Fruit fly (Drosophila melanogaster) whole organism, adult: ENCODE results near the gene dmrt93B.

Experiments used
- CG11617 ChIP-seq: fragments of 200-800 bp; sonication (Bioruptor generic); optimal IDR thresholded peaks from 2 replicates; lab custom pipeline; 2017; ENCODE audit warnings: mild to moderate bottlenecking, missing biosample characterization, missing genetic modification reagents, missing genetic modification characterization
- CG12768 ChIP-seq: fragments of 200-800 bp; sonication (Bioruptor generic); optimal IDR thresholded peaks from 2 replicates; lab custom pipeline; 2017; ENCODE audit warnings: missing biosample characterization, missing genetic modification characterization, mild to moderate bottlenecking, moderate library complexity, missing genetic modification reagents
- CG14711 ChIP-seq: fragments of 200-800 bp; sonication (Bioruptor generic); optimal IDR thresholded peaks from 2 replicates; lab custom pipeline; 2018; ENCODE audit warnings: missing biosample characterization, mild to moderate bottlenecking, missing genetic modification characterization, moderate library complexity
- CG1620 ChIP-seq: fragments of 200-800 bp; sonication (Bioruptor generic); optimal IDR thresholded peaks from 2 replicates; lab custom pipeline; 2016; ENCODE audit warnings: missing biosample characterization, missing genetic modification characterization
- CG33017 ChIP-seq: fragments of 200-800 bp; sonication (Bioruptor generic); optimal IDR thresholded peaks from 2 replicates; lab custom pipeline; 2018; ENCODE audit warnings: missing biosample characterization, mild to moderate bottlenecking, missing genetic modification characterization, moderate library complexity
- CG5204 ChIP-seq: fragments of 200-800 bp; sonication (Bioruptor generic); optimal IDR thresholded peaks from 2 replicates; lab custom pipeline; 2016; ENCODE audit warnings: missing biosample characterization, missing genetic modification characterization
- CG7045 ChIP-seq: fragments of 200-800 bp; sonication (Bioruptor generic); optimal IDR thresholded peaks from 2 replicates; lab custom pipeline; 2017; ENCODE audit warnings: missing biosample characterization, mild to moderate bottlenecking, missing genetic modification characterization
- CG7101 ChIP-seq: fragments of 200-800 bp; sonication (Bioruptor generic); optimal IDR thresholded peaks from 2 replicates; lab custom pipeline; 2018; ENCODE audit warnings: missing biosample characterization, mild to moderate bottlenecking, missing genetic modification characterization, moderate library complexity
- Clk ChIP-seq: fragments of 200-800 bp; sonication (Bioruptor generic); optimal IDR thresholded peaks from 2 replicates; lab custom pipeline; 2017; ENCODE audit warnings: missing biosample characterization, missing genetic modification characterization
- Crg-1 ChIP-seq: fragments of 200-800 bp; sonication (Bioruptor generic); optimal IDR thresholded peaks from 2 replicates; lab custom pipeline; 2016; ENCODE audit warnings: missing biosample characterization, missing genetic modification characterization
- Hr96 ChIP-seq: fragments of 200-800 bp; sonication (Bioruptor generic); optimal IDR thresholded peaks from 2 replicates; lab custom pipeline; 2016; ENCODE audit warnings: missing biosample characterization, missing genetic modification characterization
- Mnt ChIP-seq: fragments of 200-800 bp; sonication (Bioruptor generic); optimal IDR thresholded peaks from 2 replicates; lab custom pipeline; 2016; ENCODE audit warnings: missing biosample characterization, mild to moderate bottlenecking, missing genetic modification characterization
- bab1 ChIP-seq: fragments of 200-800 bp; sonication (Bioruptor generic); optimal IDR thresholded peaks from 3 replicates; lab custom pipeline; 2019; ENCODE audit warnings: missing biosample characterization, mild to moderate bottlenecking, missing genetic modification characterization, moderate library complexity
- cic ChIP-seq: fragments of 200-800 bp; sonication (Bioruptor generic); optimal IDR thresholded peaks from 2 replicates; lab custom pipeline; 2017; ENCODE audit warnings: missing biosample characterization, mild to moderate bottlenecking, missing genetic modification characterization, moderate library complexity
- cnc ChIP-seq, 2 experiments: fragments of >200 bp; optimal IDR thresholded peaks; 2 replicates each; lab custom pipeline; 2017
- kay ChIP-seq: fragments of 200-800 bp; sonication (Bioruptor generic); peaks from one replicate; lab custom pipeline; 2016; ENCODE audit warnings: missing biosample characterization, missing genetic modification characterization, borderline replicate concordance
- ovo ChIP-seq: fragments of 200-800 bp; sonication (Bioruptor generic); optimal IDR thresholded peaks from 2 replicates; lab custom pipeline; 2016; ENCODE audit warnings: missing biosample characterization, missing genetic modification characterization
- pad ChIP-seq: fragments of 200-800 bp; sonication (Bioruptor generic); optimal IDR thresholded peaks from 3 replicates; lab custom pipeline; 2017; ENCODE audit warnings: missing biosample characterization, missing genetic modification characterization, mild to moderate bottlenecking, moderate library complexity, missing genetic modification reagents
- tj ChIP-seq: fragments of 200-800 bp; sonication (Bioruptor generic); optimal IDR thresholded peaks from 3 replicates; lab custom pipeline; 2017; ENCODE audit warnings: missing biosample characterization, mild to moderate bottlenecking, missing genetic modification characterization, moderate library complexity
- toe ChIP-seq: fragments of 200-800 bp; sonication (Bioruptor generic); optimal IDR thresholded peaks from 2 replicates; lab custom pipeline; 2016; ENCODE audit warnings: missing biosample characterization, missing genetic modification characterization

dmrt93B gene

DNA sequence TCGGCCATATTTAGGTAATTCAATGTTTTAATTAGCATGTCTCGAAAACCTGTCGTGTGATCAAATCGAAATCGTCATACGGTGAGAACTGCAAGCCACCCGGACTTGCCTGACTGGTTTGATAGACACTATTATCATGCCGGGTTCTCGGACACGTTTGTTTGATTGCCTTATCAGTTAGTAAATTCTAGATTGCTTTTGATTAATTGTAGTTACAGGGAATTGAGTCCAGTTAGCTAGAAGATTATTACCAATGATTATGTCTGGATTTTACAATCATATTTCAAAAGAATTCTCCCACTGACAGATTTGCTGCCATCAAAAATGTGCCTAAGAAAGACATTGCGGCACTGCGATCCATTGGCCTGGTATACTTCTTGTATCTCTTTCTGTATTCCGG, 35.9 kb downstream of the dmrt93B start:
- TF ChIP-seq cnc (optimal IDR thresholded peaks at IDR 0.05; lab: Kevin White, UChicago), result no peak
- no peak for TF ChIP-seq Hr96
- TF ChIP-seq CG12768 (GFP tag; lab: Kevin White, UChicago), result no peak
- TF ChIP-seq Mnt (GFP tag; lab: Kevin White, UChicago), result no peak
- TF ChIP-seq CG5204 (GFP tag; lab: Kevin White, UChicago), result no peak
- TF ChIP-seq Clk (GFP tag; lab: Kevin White, UChicago), result no peak
- TF ChIP-seq cic (GFP tag; lab: Kevin White, UChicago), result no peak
- TF ChIP-seq tj, result no peak
- no peak for TF ChIP-seq CG1620 (GFP tag; lab: Kevin White, UChicago)
- no peak for TF ChIP-seq ovo
- no peak for TF ChIP-seq bab1
- no peak for TF ChIP-seq Crg-1 (GFP tag; lab: Kevin White, UChicago)
- no peak for TF ChIP-seq kay
- no peak for TF ChIP-seq CG14711 (tag; lab: Kevin White, UChicago)
- no peak for TF ChIP-seq CG33017
- TF ChIP-seq toe, result no peak

DNA sequence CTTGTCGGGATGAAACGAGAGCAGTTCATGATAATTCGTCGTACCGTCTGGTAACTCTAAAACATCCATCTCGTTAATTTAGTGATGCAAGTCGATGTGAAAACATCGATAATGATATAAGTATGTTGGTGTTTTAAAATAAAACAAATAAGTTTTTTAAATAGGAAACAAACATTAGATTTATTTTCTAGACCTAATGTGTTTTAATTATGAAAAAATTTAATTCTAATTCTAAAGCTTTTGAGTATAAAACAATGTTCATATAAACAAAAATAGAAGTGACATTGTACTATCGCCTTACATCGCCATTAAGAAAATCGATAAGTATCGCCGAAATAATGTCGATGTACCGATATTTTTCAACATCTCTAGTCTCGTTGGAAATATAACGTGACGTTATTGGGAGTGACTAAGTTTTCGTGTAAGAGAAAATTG, 37.3 kb downstream of the dmrt93B start, which contains the start of gene Rab11:
TSS of gene Rab11 (plus strand) at position 363 of the 435 bp plus-strand sequence.
- TF ChIP-seq kay (no peak), CG7045 (GFP tag; lab: Kevin White, UChicago) (peak; percentile 39), CG14711 (tag; lab: Kevin White, UChicago) (peak; percentile 39), CG33017 (peak; percentile 7), Clk (GFP tag; lab: Kevin White, UChicago) (peak; percentile 3), tj (peak; percentile 30), pad (peak; percentile 26), CG1620 (GFP tag; lab: Kevin White, UChicago) (peak; percentile 60), toe (no peak), cnc (optimal IDR thresholded peaks at IDR 0.05; lab: Kevin White, UChicago) (no peak), Mnt (GFP tag; lab: Kevin White, UChicago) (peak; percentile 62), Crg-1 (GFP tag; lab: Kevin White, UChicago) (peak; percentile 54), bab1 (peak; percentile 75), CG12768 (GFP tag; lab: Kevin White, UChicago) (no peak), cic (GFP tag; lab: Kevin White, UChicago) (no peak), CG11617 (GFP tag; lab: Kevin White, UChicago) (peak; percentile 78), CG7101 (tag; lab: Kevin White, UChicago) (peak; percentile 52), ovo (peak; percentile 33), CG5204 (GFP tag; lab: Kevin White, UChicago) (no peak), Hr96 (no peak)

DNA sequence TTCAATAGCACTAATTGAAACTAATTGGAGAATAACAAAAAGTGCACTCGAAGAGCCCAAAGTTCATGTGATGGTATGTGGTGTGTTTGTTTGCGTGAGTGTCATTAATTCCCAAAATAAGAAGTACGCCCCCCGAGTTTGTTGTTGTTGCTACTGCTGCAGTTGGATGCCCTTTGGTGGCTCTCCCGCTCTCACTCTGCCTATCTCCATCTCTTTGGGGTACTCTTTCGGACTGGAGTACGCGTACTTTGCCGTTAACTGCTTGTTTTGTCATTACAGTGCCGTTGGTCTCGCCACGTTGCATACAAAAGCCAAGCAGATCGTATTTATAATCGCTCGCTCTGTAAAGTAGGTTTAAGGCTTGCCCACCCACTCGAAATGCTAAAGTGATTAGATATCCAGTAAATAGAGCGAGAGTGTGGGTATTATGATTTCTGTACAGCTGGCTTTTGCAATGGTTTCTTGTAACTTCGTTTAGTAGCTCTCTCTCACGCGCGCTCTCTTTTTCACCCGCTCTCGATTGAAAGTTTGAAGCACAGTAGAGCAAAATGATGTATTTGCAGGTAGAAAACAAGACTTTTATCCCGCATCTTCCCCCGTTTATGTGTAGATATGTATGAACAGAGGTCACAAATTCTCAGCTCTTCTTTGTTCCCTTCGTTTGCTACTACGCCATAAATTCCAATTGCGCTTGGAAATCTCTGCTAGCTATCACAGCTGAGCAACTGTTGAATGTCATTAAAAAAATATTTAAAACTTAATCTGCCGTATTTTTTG, 38.3 kb downstream of the dmrt93B start:
- TF ChIP-seq Hr96, result no peak
- TF ChIP-seq CG33017, result no peak
- no peak for TF ChIP-seq CG7101 (tag; lab: Kevin White, UChicago)
- TF ChIP-seq cic (GFP tag; lab: Kevin White, UChicago), result peak; percentile 62
- TF ChIP-seq CG14711 (tag; lab: Kevin White, UChicago), result no peak
- TF ChIP-seq CG12768 (GFP tag; lab: Kevin White, UChicago), result peak; percentile 64
- TF ChIP-seq CG1620 (GFP tag; lab: Kevin White, UChicago), result no peak
- peak; percentile 91 for TF ChIP-seq pad
- no peak for TF ChIP-seq CG5204 (GFP tag; lab: Kevin White, UChicago)
- TF ChIP-seq Clk (GFP tag; lab: Kevin White, UChicago), result no peak
- peak; percentile 17 for TF ChIP-seq Mnt (GFP tag; lab: Kevin White, UChicago)
- TF ChIP-seq CG11617 (GFP tag; lab: Kevin White, UChicago), result no peak
- peak; percentile 21 for TF ChIP-seq ovo
- TF ChIP-seq cnc (optimal IDR thresholded peaks at IDR 0.05; lab: Kevin White, UChicago), result no peak
- no peak for TF ChIP-seq CG7045 (GFP tag; lab: Kevin White, UChicago)
- TF ChIP-seq tj, result peak; percentile 8
- no peak for TF ChIP-seq bab1
- TF ChIP-seq toe, result no peak
- no peak for TF ChIP-seq Crg-1 (GFP tag; lab: Kevin White, UChicago)
- TF ChIP-seq kay, result no peak

DNA sequence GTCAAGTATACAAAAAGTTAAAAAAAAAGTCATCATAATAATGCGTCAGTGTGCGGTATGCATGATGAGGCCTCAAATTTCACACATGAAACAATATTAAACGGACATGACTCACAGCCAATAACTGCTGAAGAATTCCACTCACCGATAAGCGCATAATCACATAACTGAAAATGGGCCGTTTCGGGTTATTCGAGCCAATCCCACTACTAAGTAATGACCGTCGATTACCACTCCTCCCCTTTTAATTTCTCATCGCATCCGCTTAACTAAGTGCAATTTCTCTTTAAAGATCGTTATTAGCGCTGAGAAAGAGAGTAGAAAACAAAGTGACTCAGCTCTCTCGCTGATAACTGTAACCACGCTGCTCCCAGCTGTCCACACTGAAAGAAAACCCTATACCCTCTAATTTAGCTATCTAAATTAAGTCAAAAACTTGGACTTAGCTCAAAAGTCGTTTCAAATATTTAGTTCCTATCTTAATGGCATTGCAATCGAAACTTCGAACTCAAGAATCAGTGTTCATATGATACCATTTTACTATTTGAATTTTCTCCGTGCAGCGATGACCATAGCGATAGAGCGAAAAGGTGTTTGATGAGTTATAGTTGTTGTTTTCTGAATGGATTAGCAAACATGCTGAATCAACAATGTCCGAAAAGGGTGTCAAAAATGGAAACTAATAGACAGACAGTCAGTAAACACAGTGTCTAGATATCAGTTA, 39.1 kb downstream of the dmrt93B start:
- no peak for TF ChIP-seq toe
- TF ChIP-seq ovo, result peak; percentile 81
- TF ChIP-seq Hr96, result no peak
- peak; percentile 48 for TF ChIP-seq Crg-1 (GFP tag; lab: Kevin White, UChicago)
- peak; percentile 57 for TF ChIP-seq CG12768 (GFP tag; lab: Kevin White, UChicago)
- TF ChIP-seq CG7101 (tag; lab: Kevin White, UChicago), result peak; percentile 77
- peak; percentile 86 for TF ChIP-seq CG33017
- peak; percentile 81 for TF ChIP-seq bab1
- peak; percentile 9 for TF ChIP-seq cic (GFP tag; lab: Kevin White, UChicago)
- peak; percentile 40 for TF ChIP-seq tj
- TF ChIP-seq Mnt (GFP tag; lab: Kevin White, UChicago), result peak; percentile 43
- TF ChIP-seq CG11617 (GFP tag; lab: Kevin White, UChicago), result peak; percentile 76
- TF ChIP-seq cnc (optimal IDR thresholded peaks at IDR 0.05; lab: Kevin White, UChicago), result no peak
- TF ChIP-seq CG7045 (GFP tag; lab: Kevin White, UChicago), result peak; percentile 7
- TF ChIP-seq CG1620 (GFP tag; lab: Kevin White, UChicago), result peak; percentile 58
- no peak for TF ChIP-seq pad
- TF ChIP-seq Clk (GFP tag; lab: Kevin White, UChicago), result no peak
- TF ChIP-seq CG14711 (tag; lab: Kevin White, UChicago), result peak; percentile 75

DNA sequence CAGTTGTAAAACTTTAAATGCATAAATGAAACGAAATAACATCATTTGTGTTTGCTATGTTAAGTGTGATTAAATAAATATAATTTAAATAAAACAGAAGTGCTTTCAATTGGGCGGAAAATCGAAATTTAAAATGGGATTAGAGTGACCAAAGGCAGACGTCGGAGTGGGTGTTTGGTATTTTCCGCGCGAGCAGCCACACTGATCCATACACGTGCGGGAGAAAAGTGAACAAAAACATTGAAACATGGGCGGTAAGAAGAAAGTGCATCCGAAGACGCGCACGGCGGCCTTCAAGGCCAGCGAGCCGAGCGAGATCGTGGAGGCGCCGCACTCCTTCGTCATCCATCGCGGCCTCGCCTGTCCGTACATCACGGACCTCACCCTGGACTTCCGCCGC, 42.2 kb downstream of the dmrt93B start, which contains the start of gene ppan:
TSS of gene ppan (plus strand) at position 198 of the 400 bp plus-strand sequence.
- TF ChIP-seq CG7101 (tag; lab: Kevin White, UChicago) (peak; percentile 2), CG11617 (GFP tag; lab: Kevin White, UChicago) (peak; percentile 13), CG33017 (no peak), Mnt (GFP tag; lab: Kevin White, UChicago) (peak; percentile 98), bab1 (peak; percentile 49)
